Fruit fly (Drosophila melanogaster) whole organism, prepupa: ENCODE measurements around the gene CG1236.
A peak's percentile ranks its signal among the peaks of the same experiment; 100 is the strongest.

Source experiments
- Blimp-1 ChIP-seq: fragments of 200-800 bp; sonication (Bioruptor generic); optimal IDR thresholded peaks from 3 replicates; lab custom pipeline; 2017; ENCODE audit warnings: missing biosample characterization, missing genetic modification characterization, mild to moderate bottlenecking, moderate library complexity, missing genetic modification reagents
- CG10631 ChIP-seq: fragments of 200-800 bp; sonication (Bioruptor generic); optimal IDR thresholded peaks from 2 replicates; lab custom pipeline; 2016; ENCODE audit warnings: missing biosample characterization, missing genetic modification characterization
- CG10669 ChIP-seq: fragments of 200-800 bp; sonication (Bioruptor generic); optimal IDR thresholded peaks from 3 replicates; lab custom pipeline; 2018; ENCODE audit warnings: missing biosample characterization, mild to moderate bottlenecking, missing genetic modification characterization, moderate library complexity
- CG11294 ChIP-seq: fragments of 200-800 bp; sonication (Bioruptor generic); IDR thresholded peaks from 2 replicates; pipeline ENCODE4 v1.3.6; 2022; ENCODE audit warnings: missing biosample characterization, missing genetic modification characterization
- CG11762 ChIP-seq: fragments of 200-800 bp; sonication (Bioruptor generic); optimal IDR thresholded peaks from 3 replicates; lab custom pipeline; 2016; ENCODE audit warnings: missing biosample characterization, missing genetic modification characterization; ENCODE audit not compliant: insufficient read depth
- CG11902 ChIP-seq: fragments of 200-800 bp; sonication (Bioruptor generic); optimal IDR thresholded peaks from 3 replicates; lab custom pipeline; 2016; ENCODE audit warnings: missing biosample characterization, missing genetic modification characterization
- CG15336 ChIP-seq: fragments of 200-800 bp; sonication (Bioruptor generic); IDR thresholded peaks from 2 replicates; pipeline ENCODE4 v1.3.6; 2022; ENCODE audit warnings: missing biosample characterization, missing genetic modification characterization
- CG1621 ChIP-seq: fragments of 200-800 bp; sonication (Bioruptor generic); optimal IDR thresholded peaks from 3 replicates; lab custom pipeline; 2018; ENCODE audit warnings: missing biosample characterization, mild to moderate bottlenecking, missing genetic modification characterization
- CG3032 ChIP-seq: fragments of 200-800 bp; optimal IDR thresholded peaks from 2 replicates; lab custom pipeline; 2019; ENCODE audit warnings: missing biosample characterization, mild to moderate bottlenecking, missing genetic modification characterization, moderate library complexity
- CG31627 ChIP-seq: fragments of 200-800 bp; sonication (Bioruptor generic); optimal IDR thresholded peaks from 3 replicates; lab custom pipeline; 2016; ENCODE audit warnings: missing biosample characterization, missing genetic modification characterization
- CG32006 ChIP-seq: fragments of 200-800 bp; sonication (Bioruptor generic); optimal IDR thresholded peaks from 3 replicates; lab custom pipeline; 2017; ENCODE audit warnings: missing biosample characterization, mild to moderate bottlenecking, missing genetic modification characterization
- CG34406 ChIP-seq: fragments of 200-800 bp; sonication (Bioruptor generic); optimal IDR thresholded peaks from 3 replicates; lab custom pipeline; 2016; ENCODE audit warnings: missing biosample characterization, missing genetic modification characterization
- CG3919 ChIP-seq: fragments of 200-800 bp; sonication (Bioruptor generic); optimal IDR thresholded peaks from 3 replicates; lab custom pipeline; 2016; ENCODE audit warnings: missing biosample characterization, missing genetic modification characterization
- CG4318 ChIP-seq: fragments of 200-800 bp; sonication (Bioruptor generic); optimal IDR thresholded peaks from 3 replicates; lab custom pipeline; 2017; ENCODE audit warnings: missing biosample characterization, mild to moderate bottlenecking, missing genetic modification characterization
- CG6163 ChIP-seq: fragments of 200-800 bp; sonication (Bioruptor generic); IDR thresholded peaks from 3 replicates; pipeline ENCODE4 v1.3.6; 2022; ENCODE audit warnings: missing biosample characterization, missing genetic modification characterization
- CG6276 ChIP-seq: fragments of 200-800 bp; sonication (Bioruptor generic); optimal IDR thresholded peaks from 2 replicates; lab custom pipeline; 2017; ENCODE audit warnings: missing biosample characterization, mild to moderate bottlenecking, missing genetic modification characterization
- CG6808 ChIP-seq: fragments of 200-800 bp; sonication (Bioruptor generic); optimal IDR thresholded peaks from 3 replicates; lab custom pipeline; 2017; ENCODE audit warnings: missing biosample characterization, missing genetic modification characterization, mild to moderate bottlenecking, moderate library complexity, missing genetic modification reagents
- CG6854 ChIP-seq: fragments of 200-800 bp; sonication (Bioruptor generic); optimal IDR thresholded peaks from 2 replicates; lab custom pipeline; 2017; ENCODE audit warnings: missing biosample characterization, mild to moderate bottlenecking, missing genetic modification characterization
- CG8119 ChIP-seq: fragments of 200-800 bp; sonication (Bioruptor generic); IDR thresholded peaks from 3 replicates; pipeline ENCODE4 v1.3.6; 2022; ENCODE audit warnings: missing biosample characterization, missing genetic modification characterization
- CG8319 ChIP-seq: fragments of 200-800 bp; sonication (Bioruptor generic); optimal IDR thresholded peaks from 3 replicates; lab custom pipeline; 2016; ENCODE audit warnings: missing biosample characterization, missing genetic modification characterization
- CG8632 ChIP-seq: fragments of 200-800 bp; sonication (Bioruptor generic); optimal IDR thresholded peaks from 3 replicates; lab custom pipeline; 2016; ENCODE audit warnings: missing biosample characterization, missing genetic modification characterization
- CG9139 ChIP-seq: fragments of 200-800 bp; sonication (Bioruptor generic); optimal IDR thresholded peaks from 3 replicates; lab custom pipeline; 2017; ENCODE audit warnings: missing biosample characterization, mild to moderate bottlenecking, missing genetic modification characterization
- Eip75B ChIP-seq: fragments of 200-800 bp; sonication (Bioruptor generic); optimal IDR thresholded peaks from 3 replicates; lab custom pipeline; 2016; ENCODE audit warnings: missing biosample characterization, missing genetic modification characterization
- Eip78C ChIP-seq: fragments of 200-800 bp; sonication (Bioruptor generic); peaks from one replicate; lab custom pipeline; 2016; ENCODE audit warnings: missing biosample characterization, missing genetic modification characterization
- Ets96B ChIP-seq: fragments of 200-800 bp; optimal IDR thresholded peaks from 2 replicates; lab custom pipeline; 2019; ENCODE audit warnings: missing biosample characterization, mild to moderate bottlenecking, missing genetic modification characterization, moderate library complexity
- Gug ChIP-seq: fragments of 200-800 bp; sonication (Bioruptor generic); IDR thresholded peaks from 2 replicates; pipeline ENCODE4 v1.3.6; 2022; ENCODE audit warnings: missing biosample characterization, missing genetic modification characterization
- Hr38 ChIP-seq: sonication (Bioruptor generic); optimal IDR thresholded peaks from 2 replicates; lab custom pipeline; 2016; ENCODE audit warnings: missing biosample characterization, missing genetic modification characterization
- Hr39 ChIP-seq: fragments of 200-800 bp; sonication (Bioruptor generic); optimal IDR thresholded peaks from 2 replicates; lab custom pipeline; 2016; ENCODE audit warnings: missing biosample characterization, missing genetic modification characterization
- Hr4 ChIP-seq: fragments of 200-800 bp; sonication (Bioruptor generic); optimal IDR thresholded peaks from 3 replicates; lab custom pipeline; 2016; ENCODE audit warnings: missing biosample characterization, missing genetic modification characterization
- Lpt ChIP-seq: fragments of 200-800 bp; sonication (Bioruptor generic); optimal IDR thresholded peaks from 3 replicates; lab custom pipeline; 2016; ENCODE audit warnings: missing biosample characterization, missing genetic modification characterization
- Met ChIP-seq: fragments of 200-800 bp; sonication (Bioruptor generic); optimal IDR thresholded peaks from 3 replicates; lab custom pipeline; 2016; ENCODE audit warnings: missing biosample characterization, missing genetic modification characterization
- OdsH ChIP-seq: fragments of 200-800 bp; sonication (Bioruptor generic); optimal IDR thresholded peaks from 3 replicates; lab custom pipeline; 2016; ENCODE audit warnings: missing biosample characterization, missing genetic modification characterization
- Smox ChIP-seq: fragments of 200-800 bp; sonication (Bioruptor generic); optimal IDR thresholded peaks from 3 replicates; lab custom pipeline; 2016; ENCODE audit warnings: missing biosample characterization, missing genetic modification characterization
- Sox102F ChIP-seq: fragments of 200-800 bp; sonication (Bioruptor generic); optimal IDR thresholded peaks from 2 replicates; lab custom pipeline; 2016; ENCODE audit warnings: missing biosample characterization, mild to moderate bottlenecking, missing genetic modification characterization
- Sox14 ChIP-seq: fragments of 200-800 bp; sonication (Bioruptor generic); optimal IDR thresholded peaks from 3 replicates; lab custom pipeline; 2016; ENCODE audit warnings: missing biosample characterization, missing genetic modification characterization
- Sox15 ChIP-seq: fragments of 200-800 bp; sonication (Bioruptor generic); optimal IDR thresholded peaks from 3 replicates; lab custom pipeline; 2016; ENCODE audit warnings: missing biosample characterization, missing genetic modification characterization
- achi ChIP-seq: fragments of 200-800 bp; sonication (Bioruptor generic); optimal IDR thresholded peaks from 3 replicates; lab custom pipeline; 2016; ENCODE audit warnings: missing biosample characterization, missing genetic modification characterization
- cyc ChIP-seq: fragments of 200-800 bp; sonication (Bioruptor generic); optimal IDR thresholded peaks from 3 replicates; lab custom pipeline; 2016; ENCODE audit warnings: missing biosample characterization, missing genetic modification characterization
- dac ChIP-seq: fragments of 200-800 bp; sonication (Bioruptor generic); optimal IDR thresholded peaks from 2 replicates; lab custom pipeline; 2017; ENCODE audit warnings: missing biosample characterization, mild to moderate bottlenecking, missing genetic modification characterization
- eg ChIP-seq: fragments of 200-800 bp; sonication (Bioruptor generic); IDR thresholded peaks from 3 replicates; pipeline ENCODE4 v1.3.6; 2022; ENCODE audit warnings: missing biosample characterization, missing genetic modification characterization
- esn ChIP-seq: fragments of 200-800 bp; sonication (Bioruptor generic); optimal IDR thresholded peaks from 2 replicates; lab custom pipeline; 2016; ENCODE audit warnings: missing biosample characterization, mild to moderate bottlenecking, missing genetic modification characterization, moderate library complexity
- fd59A ChIP-seq: fragments of 200-800 bp; sonication (Bioruptor generic); optimal IDR thresholded peaks from 2 replicates; lab custom pipeline; 2017; ENCODE audit warnings: missing biosample characterization, mild to moderate bottlenecking, missing genetic modification characterization, missing genetic modification reagents
- lz ChIP-seq: fragments of 200-800 bp; sonication (Bioruptor generic); optimal IDR thresholded peaks from 3 replicates; lab custom pipeline; 2016; ENCODE audit warnings: missing biosample characterization, missing genetic modification characterization
- net ChIP-seq: fragments of 200-800 bp; sonication (Bioruptor generic); optimal IDR thresholded peaks from 3 replicates; lab custom pipeline; 2016; ENCODE audit warnings: missing biosample characterization, missing genetic modification characterization
- pdm3 ChIP-seq: fragments of 200-800 bp; sonication (Bioruptor generic); optimal IDR thresholded peaks from 3 replicates; lab custom pipeline; 2016; ENCODE audit warnings: missing biosample characterization, missing genetic modification characterization
- salr ChIP-seq, 2 experiments: fragments of 200-800 bp; sonication (Bioruptor generic); optimal IDR thresholded peaks; 3 replicates each; lab custom pipeline; 2016 to 2018; ENCODE audit warnings: missing biosample characterization in 2 of 2, missing genetic modification characterization in 2 of 2, mild to moderate bottlenecking in 1 of 2
- spab ChIP-seq: fragments of 200-800 bp; sonication (Bioruptor generic); optimal IDR thresholded peaks from 2 replicates; lab custom pipeline; 2017; ENCODE audit warnings: missing biosample characterization, mild to moderate bottlenecking, missing genetic modification characterization, missing genetic modification reagents
- ss ChIP-seq, 2 experiments: fragments of 200-800 bp; sonication (Bioruptor generic); optimal IDR thresholded peaks; 2 replicates in 1 of 2; 3 replicates in 1 of 2; lab custom pipeline; 2017 to 2018; ENCODE audit warnings: mild to moderate bottlenecking in 2 of 2, missing biosample characterization in 2 of 2, missing genetic modification characterization in 2 of 2, moderate library complexity in 1 of 2
- svp ChIP-seq: fragments of 200-800 bp; sonication (Bioruptor generic); peaks from one replicate; lab custom pipeline; 2016; ENCODE audit warnings: missing biosample characterization, missing genetic modification characterization
- topi ChIP-seq: fragments of 200-800 bp; sonication (Bioruptor generic); optimal IDR thresholded peaks from 3 replicates; lab custom pipeline; 2016; ENCODE audit warnings: missing biosample characterization, missing genetic modification characterization
- vri ChIP-seq: fragments of 200-800 bp; sonication (Bioruptor generic); optimal IDR thresholded peaks from 3 replicates; lab custom pipeline; 2016; ENCODE audit warnings: missing biosample characterization, mild to moderate bottlenecking, missing genetic modification characterization

The CG1236 gene

dm6 chr3R:5778731-5779593, 42.4 kb downstream of the CG1236 start, which contains the start of gene jagn:
TSS of gene jagn (plus strand) at chr3R:5779315.
- TF ChIP-seq Hr4 (GFP tag; lab: Kevin White, UChicago) (peak; percentile 30), cyc (GFP tag; lab: Kevin White, UChicago) (peak; percentile 54), eg (GFP tag; lab: Robert Waterston, UW) (0 out of 3 replicates have a peak, but pooled peaks have one; percentile 24), CG6163 (peak; percentile 54; the same call in 2 of the 3 replicates), Eip78C (GFP tag; lab: Kevin White, UChicago) (peak; percentile 81), Blimp-1 (GFP tag; lab: Kevin White, UChicago) (peak; percentile 18), Hr39 (peak; percentile 59), CG10669 (GFP tag; lab: Kevin White, UChicago) (no peak), Hr38 (GFP tag; lab: Kevin White, UChicago) (no peak), Smox (GFP tag; lab: Kevin White, UChicago) (peak; percentile 53), CG8632 (no peak), achi (GFP tag; lab: Kevin White, UChicago) (peak; percentile 49), CG15336 (GFP tag; lab: Robert Waterston, UW) (0 out of 2 replicates have a peak, but pooled peaks have one; percentile 18), CG11762 (GFP tag; lab: Kevin White, UChicago) (no peak), net (GFP tag; lab: Kevin White, UChicago) (no peak), Met (peak; percentile 63), CG34406 (GFP tag; lab: Kevin White, UChicago) (peak; percentile 27), Gug (GFP tag; lab: Robert Waterston, UW) (no peak), CG8119 (no peak), Sox102F (GFP tag; lab: Kevin White, UChicago) (peak; percentile 47), CG31627 (GFP tag; lab: Kevin White, UChicago) (peak; percentile 73), ss (GFP tag; optimal IDR thresholded peaks at IDR 0.05; lab: Kevin White, UChicago) (no peak), Sox14 (GFP tag; lab: Kevin White, UChicago) (peak; percentile 35), vri (no peak), fd59A (GFP tag; lab: Kevin White, UChicago) (no peak), CG9139 (GFP tag; lab: Kevin White, UChicago) (no peak), svp (no peak), CG10631 (GFP tag; lab: Kevin White, UChicago) (no peak), topi (peak; percentile 45), CG4318 (GFP tag; lab: Kevin White, UChicago) (no peak), Sox15 (GFP tag; lab: Kevin White, UChicago) (no peak), dac (no peak), pdm3 (GFP tag; lab: Kevin White, UChicago) (peak; percentile 26), Eip75B (GFP tag; lab: Kevin White, UChicago) (peak; percentile 40), CG32006 (no peak), salr (GFP tag; optimal IDR thresholded peaks at IDR 0.05; lab: Kevin White, UChicago) (no peak), CG8319 (GFP tag; lab: Kevin White, UChicago) (no peak), CG3032 (peak; percentile 20), Lpt (GFP tag; lab: Kevin White, UChicago) (no peak), CG11902 (GFP tag; lab: Kevin White, UChicago) (no peak), spab (no peak), CG6854 (no peak), esn (peak; percentile 72), CG1621 (tag; lab: Kevin White, UChicago) (no peak), CG6808 (no peak), OdsH (GFP tag; lab: Kevin White, UChicago) (peak; percentile 43), Ets96B (tag; lab: Kevin White, UChicago) (no peak), CG3919 (GFP tag; lab: Kevin White, UChicago) (peak; percentile 56), CG6276 (GFP tag; lab: Kevin White, UChicago) (no peak), lz (GFP tag; lab: Kevin White, UChicago) (peak; percentile 58), CG11294 (GFP tag; lab: Robert Waterston, UW) (no peak)
